Worm (Caenorhabditis elegans) whole organism, young adult: Measurements from ENCODE around the gene rde-8.

Source experiments
- B0019.2 ChIP-seq: fragments of 200-800 bp; sonication (Bioruptor generic); conservative IDR thresholded peaks from 2 replicates; pipeline ENCODE4 v1.3.6; 2022; ENCODE audit warnings: missing genetic modification reagents, missing genetic modification characterization, missing compliant biosample characterization
- F49E8.2 ChIP-seq: sonication (generic microtip); optimal IDR thresholded peaks from 3 replicates; lab custom pipeline; 2017; ENCODE audit warnings: missing genetic modification characterization, mild to moderate bottlenecking, missing compliant biosample characterization, antibody characterized with exemption, moderate library complexity; ENCODE audit not compliant: insufficient read depth
- F57A8.1 ChIP-seq: fragments of 200-800 bp; sonication (Bioruptor generic); optimal IDR thresholded peaks from 2 replicates; lab custom pipeline; 2018; ENCODE audit warnings: mild to moderate bottlenecking, missing genetic modification characterization, moderate library complexity, missing compliant biosample characterization
- F57C9.4 ChIP-seq: sonication (generic microtip); optimal IDR thresholded peaks from 2 replicates; lab custom pipeline; 2017; ENCODE audit warnings: mild to moderate bottlenecking, missing genetic modification characterization, missing compliant biosample characterization
- K12H6.12 ChIP-seq: fragments of 200-800 bp; sonication (Bioruptor generic); optimal IDR thresholded peaks from 2 replicates; lab custom pipeline; 2018; ENCODE audit warnings: mild to moderate bottlenecking, missing genetic modification characterization, missing compliant biosample characterization
- Y53G8AR.9 ChIP-seq: fragments of 200-800 bp; sonication (Bioruptor generic); conservative IDR thresholded peaks from 2 replicates; pipeline ENCODE4 v1.3.6; 2022; ENCODE audit warnings: missing genetic modification reagents, missing genetic modification characterization, missing compliant biosample characterization
- Y95B8A.8 ChIP-seq: fragments of 200-800 bp; sonication (Bioruptor generic); IDR thresholded peaks from 2 replicates; pipeline ENCODE4 v1.3.6; 2022; ENCODE audit warnings: missing genetic modification reagents, missing genetic modification characterization, missing compliant biosample characterization
- ZK185.1 ChIP-seq: sonication (generic microtip); optimal IDR thresholded peaks from 2 replicates; lab custom pipeline; 2016; ENCODE audit warnings: mild to moderate bottlenecking, missing genetic modification characterization, missing compliant biosample characterization; ENCODE audit not compliant: poor library complexity, severe bottlenecking
- akir-1 ChIP-seq: fragments of 200-800 bp; sonication (Bioruptor generic); optimal IDR thresholded peaks from 2 replicates; lab custom pipeline; 2018; ENCODE audit warnings: mild to moderate bottlenecking, missing genetic modification characterization, moderate library complexity, missing compliant biosample characterization
- ama-1 ChIP-seq, 3 experiments: fragments of 150-350 bp in 1 of 3; sonication (generic microtip) in 2 of 3; optimal IDR thresholded peaks; 2 replicates each; lab custom pipeline; 2014 to 2018; ENCODE audit warnings: missing biosample characterization in 2 of 3, missing genetic modification characterization in 2 of 3, missing genetic modification reagents in 2 of 3
- aptf-3 ChIP-seq: fragments of 200-800 bp; sonication (Bioruptor generic); IDR thresholded peaks from 2 replicates; pipeline ENCODE4 v1.3.6; 2022; ENCODE audit warnings: missing genetic modification characterization, missing compliant biosample characterization
- athp-1 ChIP-seq: sonication (generic microtip); optimal IDR thresholded peaks from 2 replicates; lab custom pipeline; 2017; ENCODE audit warnings: mild to moderate bottlenecking, missing genetic modification characterization, missing compliant biosample characterization
- cebp-2 ChIP-seq: fragments of 200-800 bp; sonication (Bioruptor generic); IDR thresholded peaks from 2 replicates; pipeline ENCODE4 v1.3.6; 2022; ENCODE audit warnings: missing genetic modification characterization, missing compliant biosample characterization
- ceh-91 ChIP-seq: fragments of 200-800 bp; sonication (Bioruptor generic); IDR thresholded peaks from 2 replicates; pipeline ENCODE4 v1.3.6; 2022; ENCODE audit warnings: missing genetic modification reagents, missing genetic modification characterization, missing compliant biosample characterization
- dpff-1 ChIP-seq: sonication (generic microtip); optimal IDR thresholded peaks from 2 replicates; lab custom pipeline; 2017; ENCODE audit warnings: mild to moderate bottlenecking, missing genetic modification characterization, missing compliant biosample characterization
- ekl-4 ChIP-seq: fragments of 200-800 bp; sonication (Bioruptor generic); IDR thresholded peaks from 2 replicates; pipeline ENCODE4 v1.3.6; 2022; ENCODE audit warnings: missing genetic modification reagents, missing genetic modification characterization, missing compliant biosample characterization
- lin-35 ChIP-seq, 3 experiments: fragments of 150-350 bp in 2 of 3; sonication (generic microtip) in 1 of 3; optimal IDR thresholded peaks; 2 replicates each; lab custom pipeline; 2014 to 2018; ENCODE audit warnings: missing biosample characterization in 3 of 3, missing genetic modification characterization in 3 of 3, missing genetic modification reagents in 3 of 3
- lin-40 ChIP-seq: sonication (generic microtip); optimal IDR thresholded peaks from 2 replicates; lab custom pipeline; 2016; ENCODE audit warnings: missing genetic modification characterization, mild to moderate bottlenecking, missing compliant biosample characterization, missing genotype, missing genetic modification reagents
- madf-10 ChIP-seq: sonication (generic microtip); optimal IDR thresholded peaks from 2 replicates; lab custom pipeline; 2016; ENCODE audit warnings: mild to moderate bottlenecking, missing genetic modification characterization, missing compliant biosample characterization
- madf-3 ChIP-seq: fragments of 200-800 bp; sonication (Bioruptor generic); IDR thresholded peaks from 2 replicates; pipeline ENCODE4 v1.3.6; 2022; ENCODE audit warnings: missing genetic modification reagents, missing genetic modification characterization, missing compliant biosample characterization
- madf-8 ChIP-seq: fragments of 200-800 bp; sonication (Bioruptor generic); conservative IDR thresholded peaks from 2 replicates; pipeline ENCODE4 v1.3.6; 2022; ENCODE audit warnings: missing genetic modification reagents, missing genetic modification characterization, missing compliant biosample characterization
- mes-4 ChIP-seq: sonication (generic microtip); optimal IDR thresholded peaks from 2 replicates; lab custom pipeline; 2016; ENCODE audit warnings: missing genotype, missing genetic modification characterization, missing compliant biosample characterization
- mxl-1 ChIP-seq: sonication (generic microtip); optimal IDR thresholded peaks from 2 replicates; lab custom pipeline; 2016; ENCODE audit warnings: missing genetic modification characterization, missing compliant biosample characterization
- nfya-1 ChIP-seq: sonication (generic microtip); optimal IDR thresholded peaks from 2 replicates; lab custom pipeline; 2017; ENCODE audit warnings: antibody characterized with exemption, missing compliant biosample characterization, missing genetic modification characterization, borderline replicate concordance; ENCODE audit not compliant: insufficient read depth
- nfyb-1 ChIP-seq: fragments of 200-800 bp; sonication (Bioruptor generic); IDR thresholded peaks from 2 replicates; pipeline ENCODE4 v1.3.6; 2022; ENCODE audit warnings: missing genetic modification reagents, missing genetic modification characterization, missing compliant biosample characterization
- pbrm-1 ChIP-seq: fragments of 200-800 bp; sonication (Bioruptor generic); IDR thresholded peaks from 2 replicates; pipeline ENCODE4 v1.3.6; 2022; ENCODE audit warnings: missing genetic modification reagents, missing genetic modification characterization, missing compliant biosample characterization
- rpc-1 ChIP-seq, 2 experiments: fragments of 150-350 bp in 1 of 2; sonication (generic microtip) in 1 of 2; optimal IDR thresholded peaks; 2 replicates each; lab custom pipeline; 2014 to 2018; ENCODE audit warnings: missing biosample characterization in 1 of 2, missing genetic modification characterization in 1 of 2, missing genetic modification reagents in 1 of 2, missing genotype in 1 of 2
- tbp1 ChIP-seq: fragments of 200-800 bp; sonication (Bioruptor generic); optimal IDR thresholded peaks from 2 replicates; lab custom pipeline; 2018; ENCODE audit warnings: mild to moderate bottlenecking, missing genetic modification characterization, missing compliant biosample characterization
- unc-62 ChIP-seq: fragments of 150-350 bp; optimal IDR thresholded peaks from 2 replicates; lab custom pipeline; 2014; ENCODE audit warnings: missing biosample characterization, missing genetic modification reagents, missing genetic modification characterization
- zim-3 ChIP-seq: sonication (generic microtip); optimal IDR thresholded peaks from 2 replicates; lab custom pipeline; 2017; ENCODE audit warnings: mild to moderate bottlenecking, missing genetic modification characterization, moderate library complexity, missing compliant biosample characterization
- ztf-22 ChIP-seq: fragments of 200-800 bp; sonication (Bioruptor generic); optimal IDR thresholded peaks from 2 replicates; lab custom pipeline; 2018; ENCODE audit warnings: mild to moderate bottlenecking, missing genetic modification characterization, moderate library complexity, missing compliant biosample characterization
- ztf-26 ChIP-seq: sonication (generic microtip); optimal IDR thresholded peaks from 2 replicates; lab custom pipeline; 2017; ENCODE audit warnings: missing genetic modification characterization, missing compliant biosample characterization
- ztf-6 ChIP-seq: fragments of 200-800 bp; sonication (Bioruptor generic); IDR thresholded peaks from 2 replicates; pipeline ENCODE4 v1.3.6; 2022; ENCODE audit warnings: missing genetic modification reagents, missing genetic modification characterization, missing compliant biosample characterization

Gene rde-8

ce11 chrIV:7062697-7063096, 40.4 kb downstream of the rde-8 start:
- no peak for TF ChIP-seq lin-35 (GFP tag; optimal IDR thresholded peaks at IDR 0.05; lab: Kevin White, UChicago)
- TF ChIP-seq F49E8.2, result no peak
- no peak for TF ChIP-seq K12H6.12
- TF ChIP-seq tbp1, result no peak
- TF ChIP-seq F57A8.1 (GFP tag; lab: Kevin White, UChicago), result no peak
- no peak for TF ChIP-seq mxl-1
- no peak for TF ChIP-seq rpc-1 (optimal IDR thresholded peaks at IDR 0.05; lab: Kevin White, UChicago)
- TF ChIP-seq rpc-1 (tag; optimal IDR thresholded peaks at IDR 0.05; lab: Kevin White, UChicago), result no peak

ce11 chrIV:7057677-7058076, 45.4 kb downstream of the rde-8 start, which contains the start of gene srx-50:
Gene srx-50 (plus strand): TSS chrIV:7057977.
- TF ChIP-seq mes-4, result no peak

ce11 chrIV:7052135-7052534, 50.9 kb downstream of the rde-8 start:
- TF ChIP-seq madf-8 (no peak), cebp-2 (GFP tag; lab: Robert Waterston, UW) (no peak), Y95B8A.8 (GFP tag; lab: Robert Waterston, UW) (no peak), ztf-26 (tag; lab: Kevin White, UChicago) (no peak), aptf-3 (GFP tag; lab: Robert Waterston, UW) (no peak), ama-1 (optimal IDR thresholded peaks at IDR 0.05; lab: Kevin White, UChicago) (no peak), ama-1 (GFP tag; optimal IDR thresholded peaks at IDR 0.05; lab: Kevin White, UChicago) (no peak), ceh-91 (no peak), ZK185.1 (tag; lab: Kevin White, UChicago) (peak; percentile 15), unc-62 (GFP tag; lab: Kevin White, UChicago) (no peak), ekl-4 (GFP tag; lab: Robert Waterston, UW) (no peak), Y53G8AR.9 (GFP tag; lab: Robert Waterston, UW) (no peak), ztf-6 (GFP tag; lab: Robert Waterston, UW) (no peak), ztf-22 (GFP tag; lab: Kevin White, UChicago) (no peak), pbrm-1 (GFP tag; lab: Robert Waterston, UW) (no peak), akir-1 (GFP tag; lab: Kevin White, UChicago) (no peak), nfya-1 (no peak), madf-3 (GFP tag; lab: Robert Waterston, UW) (0 out of 2 replicates have a peak, but pooled peaks have one; percentile 52), B0019.2 (no peak), tbp1 (no peak), nfyb-1 (GFP tag; lab: Robert Waterston, UW) (0 out of 2 replicates have a peak, but pooled peaks have one; percentile 7), dpff-1 (tag; lab: Kevin White, UChicago) (no peak), madf-10 (tag; lab: Kevin White, UChicago) (no peak), lin-40 (tag; lab: Kevin White, UChicago) (no peak)

ce11 chrIV:7051515-7051914, 51.5 kb downstream of the rde-8 start:
- peak; percentile 27 for TF ChIP-seq F57C9.4 (tag; lab: Kevin White, UChicago)
- TF ChIP-seq athp-1 (tag; lab: Kevin White, UChicago), result no peak
- TF ChIP-seq ama-1 (optimal IDR thresholded peaks at IDR 0.05; lab: Kevin White, UChicago), result peak; percentile 63
- no peak for TF ChIP-seq ama-1 (GFP tag; optimal IDR thresholded peaks at IDR 0.05; lab: Kevin White, UChicago)
- TF ChIP-seq zim-3 (tag; lab: Kevin White, UChicago), result peak; percentile 26
